In the genomic region with DNA sequence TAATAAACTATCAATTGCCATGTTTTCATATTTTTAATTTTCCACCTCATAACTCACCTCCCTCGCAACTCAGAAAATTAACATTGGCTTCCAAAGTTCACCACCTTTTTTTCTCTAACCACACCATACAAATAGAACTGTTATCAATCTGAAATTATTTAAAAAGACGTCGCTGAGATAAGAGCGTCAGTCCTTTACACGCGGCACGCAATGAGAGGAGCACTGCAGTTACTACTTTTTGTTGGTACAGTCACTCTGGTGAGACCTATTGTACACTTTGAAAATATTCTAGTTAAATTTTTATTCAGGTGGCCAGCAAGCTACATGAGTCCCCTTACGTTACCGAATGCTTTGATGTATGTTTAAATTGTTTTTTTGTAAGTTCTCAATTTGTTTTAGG, we compare ENCODE assay signal across 1 worm cellular context.
A peak's percentile ranks its signal among the peaks of the same experiment; 100 is the strongest.
TF ChIP-seq lines count a peak whose summit lies in the region.

A gene (plus strand): TSS at position 199 of the 400 bp plus-strand sequence.

TF ChIP-seq in whole organism, L4 larva, 104 proteins besides CTCF, POLR2A, EP300 and RAD21 (continued from another document):
- TF ChIP-seq mes-2 (tag; optimal IDR thresholded peaks at IDR 0.05; lab: Kevin White, UChicago; ENCODE audit: poor library complexity, severe bottlenecking) (peak; percentile 58), nhr-111 (GFP tag; optimal IDR thresholded peaks at IDR 0.05; lab: Kevin White, UChicago) (no peak), pqm-1 (tag; optimal IDR thresholded peaks at IDR 0.05; lab: Kevin White, UChicago) (peak; percentile 63), daf-16 (GFP tag; optimal IDR thresholded peaks at IDR 0.05; lab: Kevin White, UChicago) (no peak), daf-16 (tag; optimal IDR thresholded peaks at IDR 0.05; lab: Kevin White, UChicago) (peak; percentile 66), mxl-3 (GFP tag; optimal IDR thresholded peaks at IDR 0.05; lab: Kevin White, UChicago) (no peak), php-3 (GFP tag; IDR thresholded peaks at IDR 0.05; lab: Robert Waterston, UW) (no peak), Y48G9A.11 (GFP tag; IDR thresholded peaks at IDR 0.05; lab: Robert Waterston, UW) (no peak), ceh-20 (GFP tag; IDR thresholded peaks at IDR 0.05; lab: Robert Waterston, UW) (no peak), spr-3 (GFP tag; optimal IDR thresholded peaks at IDR 0.05; lab: Kevin White, UChicago) (no peak), mep-1 (tag; optimal IDR thresholded peaks at IDR 0.05; lab: Kevin White, UChicago) (peak; percentile 8), lin-13 (GFP tag; optimal IDR thresholded peaks at IDR 0.05; lab: Kevin White, UChicago) (no peak), ctbp-1 (GFP tag; IDR thresholded peaks at IDR 0.05; lab: Robert Waterston, UW) (no peak), R02D3.7 (tag; optimal IDR thresholded peaks at IDR 0.05; lab: Kevin White, UChicago) (no peak), nhr-48 (tag; optimal IDR thresholded peaks at IDR 0.05; lab: Kevin White, UChicago) (no peak), F49E8.2 (tag; optimal IDR thresholded peaks at IDR 0.05; lab: Kevin White, UChicago; ENCODE audit: borderline replicate concordance) (no peak), ama-1 (optimal IDR thresholded peaks at IDR 0.05; lab: Kevin White, UChicago) (peak; percentile 78), lir-3 (tag; optimal IDR thresholded peaks at IDR 0.05; lab: Kevin White, UChicago) (no peak)
